Worm (Caenorhabditis elegans) whole organism, early embryonic: Measurements from ENCODE around the gene unc-84.

Source experiments
- B0310.2 ChIP-seq: sonication (generic microtip); optimal IDR thresholded peaks from 2 replicates; lab custom pipeline; 2016; ENCODE audit warnings: mild to moderate bottlenecking, missing genetic modification characterization, missing compliant biosample characterization
- aly-1 ChIP-seq: sonication (generic microtip); optimal IDR thresholded peaks from 2 replicates; lab custom pipeline; 2016; ENCODE audit warnings: missing genetic modification characterization, missing compliant biosample characterization
- ama-1 ChIP-seq: fragments of 150-350 bp; optimal IDR thresholded peaks from 2 replicates; lab custom pipeline; 2014
- ceh-13 ChIP-seq: fragments of 200-800 bp; sonication (Bioruptor generic); optimal IDR thresholded peaks from 2 replicates; lab custom pipeline; 2018; ENCODE audit warnings: mild to moderate bottlenecking, missing genetic modification characterization, missing compliant biosample characterization
- ceh-36 ChIP-seq: sonication (generic microtip); optimal IDR thresholded peaks from 2 replicates; lab custom pipeline; 2016; ENCODE audit warnings: missing genetic modification characterization, inconsistent platforms, missing compliant biosample characterization
- ets-7 ChIP-seq: sonication (generic microtip); optimal IDR thresholded peaks from 2 replicates; lab custom pipeline; 2016; ENCODE audit warnings: missing genotype, missing genetic modification characterization, missing compliant biosample characterization
- flt-1 ChIP-seq: fragments of 200-800 bp; sonication (Bioruptor generic); IDR thresholded peaks from 2 replicates; pipeline ENCODE4 v1.3.6; 2022; ENCODE audit warnings: missing genetic modification characterization, missing compliant biosample characterization
- hmbx-1 ChIP-seq: sonication (generic microtip); optimal IDR thresholded peaks from 2 replicates; lab custom pipeline; 2016; ENCODE audit warnings: mild to moderate bottlenecking, missing genetic modification characterization, missing compliant biosample characterization
- pes-1 ChIP-seq: fragments of 200-800 bp; sonication (Bioruptor generic); IDR thresholded peaks from 2 replicates; pipeline ENCODE4 v1.3.6; 2022; ENCODE audit warnings: missing genetic modification reagents, missing genetic modification characterization, missing compliant biosample characterization
- scrt-1 ChIP-seq: fragments of 200-800 bp; sonication (Bioruptor generic); IDR thresholded peaks from 2 replicates; pipeline ENCODE4 v1.3.6; 2022; ENCODE audit warnings: missing genetic modification characterization, missing compliant biosample characterization
- sea-1 ChIP-seq: fragments of 200-800 bp; sonication (Bioruptor generic); conservative IDR thresholded peaks from 2 replicates; pipeline ENCODE4 v1.3.6; 2022; ENCODE audit warnings: missing genetic modification characterization, missing compliant biosample characterization
- tbx-11 ChIP-seq: fragments of 200-800 bp; sonication (Bioruptor generic); IDR thresholded peaks from 2 replicates; pipeline ENCODE4 v1.3.6; 2022; ENCODE audit warnings: missing genetic modification characterization, missing compliant biosample characterization
- tbx-37 ChIP-seq: fragments of 200-800 bp; sonication (Bioruptor generic); conservative IDR thresholded peaks from 2 replicates; pipeline ENCODE4 v1.3.6; 2022; ENCODE audit warnings: missing genetic modification reagents, missing genetic modification characterization, missing compliant biosample characterization
- tra-4 ChIP-seq: sonication (generic microtip); optimal IDR thresholded peaks from 2 replicates; lab custom pipeline; 2017; ENCODE audit warnings: missing genetic modification characterization, missing compliant biosample characterization

- no peak for TF ChIP-seq ama-1 (lab: Kevin White, UChicago)
- TF ChIP-seq aly-1 (tag; lab: Kevin White, UChicago), result no peak
- TF ChIP-seq flt-1 (GFP tag; lab: Robert Waterston, UW), result no peak
- TF ChIP-seq ceh-13 (GFP tag; lab: Kevin White, UChicago), result no peak
- TF ChIP-seq ets-7 (tag; lab: Kevin White, UChicago), result no peak
- no peak for TF ChIP-seq pes-1
- no peak for TF ChIP-seq tra-4 (tag; lab: Kevin White, UChicago)
- no peak for TF ChIP-seq scrt-1 (GFP tag; lab: Robert Waterston, UW)
- TF ChIP-seq B0310.2 (tag; lab: Kevin White, UChicago), result no peak
- no peak for TF ChIP-seq sea-1 (GFP tag; lab: Robert Waterston, UW)
- TF ChIP-seq tbx-37, result no peak
- TF ChIP-seq tbx-11 (GFP tag; lab: Robert Waterston, UW), result no peak
- TF ChIP-seq hmbx-1 (tag; lab: Kevin White, UChicago), result no peak
- TF ChIP-seq ceh-36 (tag; lab: Kevin White, UChicago), result no peak
Observed at ce11 chrX:13621628-13622027, 37.1 kb downstream of the unc-84 start, which contains the start of gene Y12A6A.1.
